Worm (Caenorhabditis elegans) whole organism, L1 larva: ENCODE measurements around the gene dyf-18.

Experiments
- C16A3.4 ChIP-seq: fragments of 150-350 bp; optimal IDR thresholded peaks from 2 replicates; lab custom pipeline; 2014; ENCODE audit warnings: missing biosample characterization, missing genetic modification characterization
- C34B4.2 ChIP-seq: sonication (generic microtip); optimal IDR thresholded peaks from 2 replicates; lab custom pipeline; 2017; ENCODE audit warnings: mild to moderate bottlenecking, missing genetic modification characterization, missing compliant biosample characterization
- F16B12.6 ChIP-seq: fragments of 150-350 bp; optimal IDR thresholded peaks from 2 replicates; lab custom pipeline; 2014; ENCODE audit warnings: missing biosample characterization, missing genetic modification characterization
- Y116A8C.19 ChIP-seq: sonication (generic microtip); optimal IDR thresholded peaks from 2 replicates; lab custom pipeline; 2016; ENCODE audit warnings: missing compliant biosample characterization, missing genetic modification characterization, borderline replicate concordance
- alr-1 ChIP-seq: fragments of 200-800 bp; sonication (Bioruptor generic); optimal IDR thresholded peaks from 2 replicates; lab custom pipeline; 2018; ENCODE audit warnings: borderline replicate concordance, mild to moderate bottlenecking, missing genetic modification characterization, missing compliant biosample characterization
- ama-1 ChIP-seq: fragments of 150-350 bp; optimal IDR thresholded peaks from 2 replicates; lab custom pipeline; 2014
- blmp-1 ChIP-seq: fragments of 150-350 bp; optimal IDR thresholded peaks from 2 replicates; lab custom pipeline; 2014; ENCODE audit warnings: missing biosample characterization, missing genetic modification characterization
- ceh-82 ChIP-seq, 3 experiments: fragments of 150-350 bp in 1 of 3; sonication (generic microtip) in 2 of 3; optimal IDR thresholded peaks; 2 replicates each; lab custom pipeline; 2014 to 2017; ENCODE audit warnings: missing biosample characterization in 3 of 3, missing genetic modification characterization in 3 of 3
- ceh-88 ChIP-seq: fragments of 200-800 bp; sonication (Bioruptor generic); IDR thresholded peaks from 2 replicates; pipeline ENCODE4 v1.3.6; 2022; ENCODE audit warnings: missing genetic modification characterization, missing compliant biosample characterization
- ceh-90 ChIP-seq: sonication (generic microtip); optimal IDR thresholded peaks from 2 replicates; lab custom pipeline; 2016; ENCODE audit warnings: missing genetic modification characterization, missing compliant biosample characterization
- dpl-1 ChIP-seq, 3 experiments: fragments of 150-350 bp in 2 of 3; sonication (generic microtip) in 1 of 3; optimal IDR thresholded peaks; 2 replicates each; lab custom pipeline; 2014 to 2017; ENCODE audit warnings: missing biosample characterization in 3 of 3, missing genetic modification characterization in 3 of 3, missing genetic modification reagents in 3 of 3
- efl-3 ChIP-seq: fragments of 200-800 bp; sonication (Bioruptor generic); optimal IDR thresholded peaks from 2 replicates; lab custom pipeline; 2018; ENCODE audit warnings: mild to moderate bottlenecking, missing genetic modification characterization, missing compliant biosample characterization
- egl-13 ChIP-seq: sonication (generic microtip); optimal IDR thresholded peaks from 2 replicates; lab custom pipeline; 2016; ENCODE audit warnings: missing genotype, missing genetic modification reagents, missing genetic modification characterization, missing compliant biosample characterization
- egl-27 ChIP-seq, 2 experiments: fragments of 150-350 bp in 1 of 2; sonication (generic microtip); optimal IDR thresholded peaks; 3 replicates each; lab custom pipeline; 2017 to 2018; ENCODE audit warnings: missing biosample characterization in 2 of 2, missing genetic modification characterization in 2 of 2, missing genetic modification reagents in 2 of 2
- elt-2 ChIP-seq: sonication (generic microtip); optimal IDR thresholded peaks from 2 replicates; lab custom pipeline; 2016; ENCODE audit warnings: missing genetic modification characterization, mild to moderate bottlenecking, inconsistent platforms, missing compliant biosample characterization, missing genetic modification reagents
- elt-3 ChIP-seq, 6 experiments: fragments of 150-350 bp in 1 of 6; sonication (generic microtip); optimal IDR thresholded peaks; 2 replicates each; lab custom pipeline; 2017 to 2018; ENCODE audit warnings: missing biosample characterization in 6 of 6, missing genetic modification characterization in 6 of 6, inconsistent platforms in 1 of 6
- ets-5 ChIP-seq: fragments of 200-800 bp; sonication (Bioruptor generic); IDR thresholded peaks from 2 replicates; pipeline ENCODE4 v1.3.6; 2022; ENCODE audit warnings: missing genetic modification characterization, missing compliant biosample characterization
- fkh-10 ChIP-seq: sonication (generic microtip); optimal IDR thresholded peaks from 2 replicates; lab custom pipeline; 2017; ENCODE audit warnings: missing biosample characterization, missing genetic modification reagents, missing genetic modification characterization
- fkh-4 ChIP-seq: sonication (generic microtip); optimal IDR thresholded peaks from 2 replicates; lab custom pipeline; 2016; ENCODE audit warnings: missing compliant biosample characterization, missing genetic modification characterization, borderline replicate concordance
- fos-1 ChIP-seq: fragments of 150-350 bp; optimal IDR thresholded peaks from 2 replicates; lab custom pipeline; 2014; ENCODE audit warnings: missing biosample characterization, missing genetic modification characterization
- grh-1 ChIP-seq: fragments of 200-800 bp; sonication (Bioruptor generic); IDR thresholded peaks from 2 replicates; pipeline ENCODE4 v1.3.6; 2022; ENCODE audit warnings: missing genetic modification reagents, missing genetic modification characterization, missing compliant biosample characterization
- hlh-17 ChIP-seq: fragments of 200-800 bp; sonication (Bioruptor generic); optimal IDR thresholded peaks from 2 replicates; lab custom pipeline; 2018; ENCODE audit warnings: missing genetic modification characterization, mild to moderate bottlenecking, missing compliant biosample characterization, moderate library complexity, borderline replicate concordance
- lin-14 ChIP-seq: fragments of 200-800 bp; sonication (Bioruptor generic); optimal IDR thresholded peaks from 2 replicates; lab custom pipeline; 2018; ENCODE audit warnings: mild to moderate bottlenecking, missing genetic modification characterization, moderate library complexity, missing compliant biosample characterization
- lin-35 ChIP-seq, 2 experiments: fragments of 150-350 bp; optimal IDR thresholded peaks; 2 replicates each; lab custom pipeline; 2014; ENCODE audit warnings: missing biosample characterization in 2 of 2, missing genetic modification characterization in 2 of 2, missing genetic modification reagents in 2 of 2
- lin-39 ChIP-seq: fragments of 150-350 bp; optimal IDR thresholded peaks from 2 replicates; lab custom pipeline; 2014; ENCODE audit warnings: missing biosample characterization, missing genetic modification reagents, missing genetic modification characterization
- lsy-2 ChIP-seq, 2 experiments: fragments of 150-350 bp; optimal IDR thresholded peaks; 2 replicates each; lab custom pipeline; 2014; ENCODE audit warnings: missing biosample characterization in 2 of 2, missing genetic modification characterization in 2 of 2
- mab-9 ChIP-seq: fragments of 200-800 bp; sonication (Bioruptor generic); IDR thresholded peaks from 2 replicates; pipeline ENCODE4 v1.3.6; 2022; ENCODE audit warnings: missing genetic modification reagents, missing genetic modification characterization, missing compliant biosample characterization
- mef-2 ChIP-seq: fragments of 150-350 bp; optimal IDR thresholded peaks from 2 replicates; lab custom pipeline; 2014; ENCODE audit warnings: missing biosample characterization, missing genetic modification characterization
- mep-1 ChIP-seq: fragments of 150-350 bp; optimal IDR thresholded peaks from 2 replicates; lab custom pipeline; 2014; ENCODE audit warnings: missing biosample characterization, missing genetic modification characterization
- nhr-11 ChIP-seq: fragments of 150-350 bp; optimal IDR thresholded peaks from 2 replicates; lab custom pipeline; 2014; ENCODE audit warnings: missing biosample characterization, missing genetic modification characterization
- nhr-19 ChIP-seq: fragments of 200-800 bp; sonication (Bioruptor generic); conservative IDR thresholded peaks from 2 replicates; pipeline ENCODE4 v1.3.6; 2022; ENCODE audit warnings: missing genetic modification characterization, missing compliant biosample characterization
- nhr-20 ChIP-seq: sonication (generic microtip); optimal IDR thresholded peaks from 2 replicates; lab custom pipeline; 2016; ENCODE audit warnings: mild to moderate bottlenecking, missing genetic modification characterization, missing compliant biosample characterization
- nhr-237 ChIP-seq: fragments of 150-350 bp; optimal IDR thresholded peaks from 2 replicates; lab custom pipeline; 2014; ENCODE audit warnings: missing biosample characterization, missing genetic modification characterization
- nhr-28 ChIP-seq: fragments of 150-350 bp; optimal IDR thresholded peaks from 2 replicates; lab custom pipeline; 2014; ENCODE audit warnings: missing biosample characterization, missing genetic modification characterization
- nhr-47 ChIP-seq: sonication (generic microtip); optimal IDR thresholded peaks from 2 replicates; lab custom pipeline; 2016; ENCODE audit warnings: mild to moderate bottlenecking, missing genetic modification characterization, moderate library complexity, missing compliant biosample characterization
- nhr-71 ChIP-seq: sonication (generic microtip); optimal IDR thresholded peaks from 2 replicates; lab custom pipeline; 2016; ENCODE audit warnings: mild to moderate bottlenecking, missing genetic modification characterization, moderate library complexity, missing compliant biosample characterization
- nhr-76 ChIP-seq: sonication (generic microtip); optimal IDR thresholded peaks from 2 replicates; lab custom pipeline; 2017; ENCODE audit warnings: missing biosample characterization, missing genetic modification characterization
- nhr-77 ChIP-seq: fragments of 150-350 bp; optimal IDR thresholded peaks from 2 replicates; lab custom pipeline; 2014; ENCODE audit warnings: missing biosample characterization, missing genetic modification characterization
- nhr-85 ChIP-seq: sonication (generic microtip); peaks from one replicate; lab custom pipeline; 2016; ENCODE audit warnings: missing genetic modification characterization, inconsistent platforms, missing compliant biosample characterization
- nhr-90 ChIP-seq: sonication (generic microtip); optimal IDR thresholded peaks from 2 replicates; lab custom pipeline; 2016; ENCODE audit warnings: mild to moderate bottlenecking, missing genetic modification characterization, missing compliant biosample characterization; ENCODE audit not compliant: poor library complexity
- rnt-1 ChIP-seq: sonication (generic microtip); optimal IDR thresholded peaks from 2 replicates; lab custom pipeline; 2016; ENCODE audit warnings: mild to moderate bottlenecking, missing genetic modification characterization, moderate library complexity, missing compliant biosample characterization
- snu-23 ChIP-seq: sonication (generic microtip); optimal IDR thresholded peaks from 2 replicates; lab custom pipeline; 2016; ENCODE audit warnings: missing genetic modification characterization, missing compliant biosample characterization
- sox-4 ChIP-seq: sonication (generic microtip); optimal IDR thresholded peaks from 2 replicates; lab custom pipeline; 2016; ENCODE audit warnings: missing genetic modification characterization, missing compliant biosample characterization
- swsn-7 ChIP-seq: sonication (generic microtip); optimal IDR thresholded peaks from 2 replicates; lab custom pipeline; 2016; ENCODE audit warnings: missing genetic modification characterization, missing compliant biosample characterization
- unc-30 ChIP-seq: sonication (generic microtip); optimal IDR thresholded peaks from 2 replicates; lab custom pipeline; 2017; ENCODE audit warnings: missing biosample characterization, missing genetic modification characterization
- unc-62 ChIP-seq: fragments of 150-350 bp; optimal IDR thresholded peaks from 2 replicates; lab custom pipeline; 2014; ENCODE audit warnings: missing biosample characterization, missing genetic modification reagents, missing genetic modification characterization
- unc-86 ChIP-seq: sonication (generic microtip); optimal IDR thresholded peaks from 2 replicates; lab custom pipeline; 2016; ENCODE audit warnings: missing genetic modification characterization, missing compliant biosample characterization
- unc-98 ChIP-seq: fragments of 200-800 bp; sonication (Bioruptor generic); IDR thresholded peaks from 2 replicates; pipeline ENCODE4 v1.3.6; 2022; ENCODE audit warnings: missing genetic modification characterization, missing compliant biosample characterization
- xbp-1 ChIP-seq: sonication (generic microtip); optimal IDR thresholded peaks from 2 replicates; lab custom pipeline; 2016; ENCODE audit warnings: missing genetic modification characterization, missing compliant biosample characterization
- zag-1 ChIP-seq: fragments of 150-350 bp; optimal IDR thresholded peaks from 2 replicates; lab custom pipeline; 2014; ENCODE audit warnings: missing biosample characterization, missing genetic modification characterization
- zip-4 ChIP-seq: fragments of 200-800 bp; sonication (Bioruptor generic); optimal IDR thresholded peaks from 2 replicates; lab custom pipeline; 2018; ENCODE audit warnings: mild to moderate bottlenecking, missing genetic modification characterization, moderate library complexity, missing compliant biosample characterization
- ztf-11 ChIP-seq, 2 experiments: sonication (generic microtip); optimal IDR thresholded peaks; 2 replicates each; lab custom pipeline; 2016 to 2017; ENCODE audit warnings: missing genetic modification characterization in 2 of 2, missing biosample characterization in 1 of 2, missing compliant biosample characterization in 1 of 2

dyf-18 gene

DNA sequence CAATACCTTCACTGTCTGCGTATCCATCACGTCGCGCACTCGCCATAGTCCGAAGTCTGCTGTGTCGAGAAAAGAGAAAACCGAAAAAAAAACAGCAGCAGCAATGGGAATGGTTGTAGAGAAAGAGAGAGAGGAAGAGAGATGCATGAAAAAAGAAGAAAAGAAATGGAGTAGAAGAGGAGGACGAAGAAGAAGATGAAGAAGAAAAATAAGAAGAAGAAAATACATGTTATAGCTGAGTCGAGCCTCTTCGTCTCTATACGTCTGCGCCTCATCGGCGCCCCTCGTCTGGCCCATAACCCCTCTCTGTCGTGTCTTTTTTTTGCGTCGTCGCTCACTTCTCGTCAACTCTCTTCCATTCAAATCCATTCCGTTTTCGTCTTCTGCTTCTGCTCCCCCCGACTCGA lies 8.7 kb upstream of the dyf-18 start (continued):
- no peak for TF ChIP-seq fkh-4 (tag; lab: Kevin White, UChicago)
- no peak for TF ChIP-seq ama-1 (lab: Kevin White, UChicago)
- no peak for TF ChIP-seq F16B12.6
- TF ChIP-seq nhr-90 (tag; lab: Kevin White, UChicago) = no peak
- peak; percentile 84 for TF ChIP-seq unc-86 (tag; lab: Kevin White, UChicago)
- TF ChIP-seq egl-13 (tag; lab: Kevin White, UChicago) = peak; percentile 46
- TF ChIP-seq swsn-7 = peak; percentile 82
- TF ChIP-seq C16A3.4 (tag; lab: Kevin White, UChicago) = peak; percentile 60
- TF ChIP-seq xbp-1 (tag; lab: Kevin White, UChicago) = peak; percentile 55
- TF ChIP-seq dpl-1 (GFP tag; optimal IDR thresholded peaks at IDR 0.05; lab: Kevin White, UChicago) = peak; percentile 27 to 49 (median 46)
- TF ChIP-seq lsy-2 (tag; optimal IDR thresholded peaks at IDR 0.05; lab: Kevin White, UChicago) = peak; percentile 77 to 87
- TF ChIP-seq sox-4 = peak; percentile 30
- no peak for TF ChIP-seq mef-2
- peak in 1 of 2 experiments; percentile 83 for TF ChIP-seq egl-27 (tag; optimal IDR thresholded peaks at IDR 0.05; lab: Kevin White, UChicago)
- peak; percentile 88 for TF ChIP-seq mep-1
- no peak for TF ChIP-seq Y116A8C.19 (tag; lab: Kevin White, UChicago)
- no peak for TF ChIP-seq C34B4.2 (tag; lab: Kevin White, UChicago)
- TF ChIP-seq efl-3 (GFP tag; lab: Kevin White, UChicago) = no peak
- TF ChIP-seq elt-2 (tag; lab: Kevin White, UChicago) = no peak
- TF ChIP-seq mab-9 (GFP tag; lab: Robert Waterston, UW) = no peak; the same call in 1 of the 2 replicates
- peak; percentile 78 for TF ChIP-seq nhr-47 (tag; lab: Kevin White, UChicago)
- peak; percentile 73 for TF ChIP-seq nhr-20 (tag; lab: Kevin White, UChicago)
- no peak for TF ChIP-seq unc-98 (GFP tag; lab: Robert Waterston, UW)
- TF ChIP-seq nhr-76 (tag; lab: Kevin White, UChicago) = no peak
- peak; percentile 73 for TF ChIP-seq nhr-77
- TF ChIP-seq rnt-1 (tag; lab: Kevin White, UChicago) = peak; percentile 39
- peak; percentile 65 for TF ChIP-seq nhr-19
- TF ChIP-seq nhr-237 (tag; lab: Kevin White, UChicago) = no peak
- no peak for TF ChIP-seq grh-1 (GFP tag; lab: Robert Waterston, UW)
- peak; percentile 58 to 69 for TF ChIP-seq lin-35 (GFP tag; optimal IDR thresholded peaks at IDR 0.05; lab: Kevin White, UChicago)
- peak in 2 of 6 experiments; percentile 10 to 37 for TF ChIP-seq elt-3 (tag; optimal IDR thresholded peaks at IDR 0.05; lab: Kevin White, UChicago)
- no peak for TF ChIP-seq hlh-17
- no peak for TF ChIP-seq ceh-88
- TF ChIP-seq ets-5 (GFP tag; lab: Robert Waterston, UW) = no peak
- TF ChIP-seq ceh-90 (tag; lab: Kevin White, UChicago) = no peak
- peak; percentile 91 for TF ChIP-seq nhr-71 (tag; lab: Kevin White, UChicago)
- TF ChIP-seq unc-30 = no peak
- peak; percentile 76 for TF ChIP-seq zag-1 (tag; lab: Kevin White, UChicago)
- peak; percentile 14 for TF ChIP-seq nhr-11
- TF ChIP-seq ceh-82 (tag; optimal IDR thresholded peaks at IDR 0.05; lab: Kevin White, UChicago) = peak; percentile 4 to 62 (median 56)
- no peak for TF ChIP-seq unc-62
- TF ChIP-seq nhr-28 = no peak
- TF ChIP-seq alr-1 = no peak
- TF ChIP-seq ztf-11 (tag; optimal IDR thresholded peaks at IDR 0.05; lab: Kevin White, UChicago) = no peak

ce11 chrIV:11809047-11809446 lies 8.1 kb upstream of the dyf-18 start:
- TF ChIP-seq egl-13 (tag; lab: Kevin White, UChicago) (no peak), ama-1 (lab: Kevin White, UChicago) (no peak), fkh-10 (no peak), sox-4 (no peak), nhr-85 (peak; percentile 62), unc-62 (no peak), lin-39 (tag; lab: Kevin White, UChicago) (no peak), lin-14 (GFP tag; lab: Kevin White, UChicago) (peak; percentile 7), elt-3 (tag; optimal IDR thresholded peaks at IDR 0.05; lab: Kevin White, UChicago) (peak in 5 of 6 experiments; percentile 27 to 66 (median 53)), ets-5 (GFP tag; lab: Robert Waterston, UW) (no peak), zip-4 (GFP tag; lab: Kevin White, UChicago) (no peak), lsy-2 (tag; optimal IDR thresholded peaks at IDR 0.05; lab: Kevin White, UChicago) (peak in 1 of 2 experiments; percentile 23), nhr-19 (no peak), lin-35 (GFP tag; optimal IDR thresholded peaks at IDR 0.05; lab: Kevin White, UChicago) (no peak), unc-98 (GFP tag; lab: Robert Waterston, UW) (no peak), fos-1 (no peak), blmp-1 (peak; percentile 69), nhr-20 (tag; lab: Kevin White, UChicago) (peak; percentile 49), xbp-1 (tag; lab: Kevin White, UChicago) (no peak), snu-23 (GFP tag; lab: Kevin White, UChicago) (no peak)
